Worm (Caenorhabditis elegans): Measurements from ENCODE around the gene wdr-20.
A peak's percentile ranks its signal among the peaks of the same experiment; 100 is the strongest.

The wdr-20 gene

ce11 chrV:10146787-10147186, 12.8 kb upstream of the wdr-20 start:
- no peak for TF ChIP-seq unc-3 (GFP tag; conservative IDR thresholded peaks at IDR 0.05)
- no peak for TF ChIP-seq unc-3 (tag; optimal IDR thresholded peaks at IDR 0.05)
- no peak for TF ChIP-seq T23F11.4 (GFP tag; optimal IDR thresholded peaks at IDR 0.05)
- peak; percentile 60 for TF ChIP-seq ceh-18 (tag; optimal IDR thresholded peaks at IDR 0.05)
- no peak for TF ChIP-seq ref-2 (tag; optimal IDR thresholded peaks at IDR 0.05)

ce11 chrV:10145653-10146052, 11.7 kb upstream of the wdr-20 start, which contains the start of gene C51E3.9:
C51E3.9 (plus strand) TSS chrV:10145953.
- no peak for TF ChIP-seq mec-3 (tag; optimal IDR thresholded peaks at IDR 0.05; ENCODE audit: borderline replicate concordance)
- no peak for TF ChIP-seq fax-1 (tag; optimal IDR thresholded peaks at IDR 0.05)
- no peak for TF ChIP-seq ceh-18 (tag; optimal IDR thresholded peaks at IDR 0.05)
- TF ChIP-seq nhr-232 (tag; optimal IDR thresholded peaks at IDR 0.05): no peak
- TF ChIP-seq syd-9 (tag; optimal IDR thresholded peaks at IDR 0.05): no peak

ce11 chrV:10133277-10133676, 681 bp downstream of the wdr-20 start:
- no peak for TF ChIP-seq Y22D7AL.16 (tag; optimal IDR thresholded peaks at IDR 0.05)
- no peak for TF ChIP-seq ref-2 (tag; optimal IDR thresholded peaks at IDR 0.05)
- no peak for TF ChIP-seq unc-86 (tag; optimal IDR thresholded peaks at IDR 0.05)
- no peak for TF ChIP-seq npax-4 (tag; optimal IDR thresholded peaks at IDR 0.05)
- TF ChIP-seq pha-4 (tag; optimal IDR thresholded peaks at IDR 0.05): no peak
- no peak for TF ChIP-seq unc-55 (GFP tag; optimal IDR thresholded peaks at IDR 0.05)
- TF ChIP-seq F13H6.1 (tag; optimal IDR thresholded peaks at IDR 0.05): no peak
- TF ChIP-seq hlh-13 (GFP tag; optimal IDR thresholded peaks at IDR 0.05): no peak
- TF ChIP-seq pha-2 (tag; optimal IDR thresholded peaks at IDR 0.05): no peak
- TF ChIP-seq ceh-31 (tag; optimal IDR thresholded peaks at IDR 0.05): no peak
- TF ChIP-seq sdc-2 (tag; optimal IDR thresholded peaks at IDR 0.05): no peak
- no peak for TF ChIP-seq rnt-1 (tag; optimal IDR thresholded peaks at IDR 0.05)
- TF ChIP-seq dmd-4 (tag; optimal IDR thresholded peaks at IDR 0.05; ENCODE audit: borderline replicate concordance): no peak
- no peak for TF ChIP-seq lin-11 (tag; optimal IDR thresholded peaks at IDR 0.05)

ce11 chrV:10130195-10130594, 3.8 kb downstream of the wdr-20 start, which contains the start of gene aos-1:
aos-1 (minus strand) TSS chrV:10130295.
- TF ChIP-seq nhr-11 (tag; optimal IDR thresholded peaks at IDR 0.05) (no peak), fkh-6 (tag; optimal IDR thresholded peaks at IDR 0.05) (no peak), F13H6.1 (tag; optimal IDR thresholded peaks at IDR 0.05) (no peak), C08G9.2 (tag; optimal IDR thresholded peaks at IDR 0.05) (no peak), unc-55 (GFP tag; optimal IDR thresholded peaks at IDR 0.05) (no peak), ceh-45 (GFP tag; IDR thresholded peaks at IDR 0.05) (no peak), rnt-1 (tag; optimal IDR thresholded peaks at IDR 0.05) (no peak), pax-1 (tag; optimal IDR thresholded peaks at IDR 0.05) (no peak), Y22D7AL.16 (tag; optimal IDR thresholded peaks at IDR 0.05) (no peak), unc-86 (tag; optimal IDR thresholded peaks at IDR 0.05) (no peak), lin-11 (tag; optimal IDR thresholded peaks at IDR 0.05) (no peak), pag-3 (tag; optimal IDR thresholded peaks at IDR 0.05; ENCODE audit: borderline replicate concordance) (no peak)

ce11 chrV:10124799-10125548, 9.0 kb downstream of the wdr-20 start, which contains the start of gene C08B6.10:
C08B6.10 (plus strand) TSS chrV:10125498.
- no peak for TF ChIP-seq fkh-10 (GFP tag; optimal IDR thresholded peaks at IDR 0.05)
- peak; percentile 81 for TF ChIP-seq elt-2 (tag; optimal IDR thresholded peaks at IDR 0.05)
- TF ChIP-seq rnt-1 (tag; optimal IDR thresholded peaks at IDR 0.05): no peak

ce11 chrV:10123324-10123723, 10.6 kb downstream of the wdr-20 start, which contains the start of gene C08B6.6:
C08B6.6 (plus strand) TSS chrV:10123624.
- TF ChIP-seq ceh-30 (tag; optimal IDR thresholded peaks at IDR 0.05) (no peak), ceh-14 (tag; optimal IDR thresholded peaks at IDR 0.05) (no peak), nhr-232 (tag; optimal IDR thresholded peaks at IDR 0.05) (no peak), pax-1 (tag; optimal IDR thresholded peaks at IDR 0.05) (no peak), lim-6 (tag; optimal IDR thresholded peaks at IDR 0.05) (no peak), C38D4.7 (GFP tag; optimal IDR thresholded peaks at IDR 0.05) (no peak), ceh-19 (GFP tag; optimal IDR thresholded peaks at IDR 0.05) (no peak), K09A11.1 (tag; optimal IDR thresholded peaks at IDR 0.05; ENCODE audit: insufficient read depth) (no peak), sox-4 (tag; optimal IDR thresholded peaks at IDR 0.05) (no peak), K02D7.2 (tag; optimal IDR thresholded peaks at IDR 0.05) (no peak)
